Fruit fly (Drosophila melanogaster) whole organism, prepupa: ENCODE measurements around the gene Mur89F.

ENCODE experiments used
- Blimp-1 ChIP-seq: fragments of 200-800 bp; sonication (Bioruptor generic); optimal IDR thresholded peaks from 3 replicates; lab custom pipeline; 2017; ENCODE audit warnings: missing biosample characterization, missing genetic modification characterization, mild to moderate bottlenecking, moderate library complexity, missing genetic modification reagents
- CG10669 ChIP-seq: fragments of 200-800 bp; sonication (Bioruptor generic); optimal IDR thresholded peaks from 3 replicates; lab custom pipeline; 2018; ENCODE audit warnings: missing biosample characterization, mild to moderate bottlenecking, missing genetic modification characterization, moderate library complexity
- CG11294 ChIP-seq: fragments of 200-800 bp; sonication (Bioruptor generic); IDR thresholded peaks from 2 replicates; pipeline ENCODE4 v1.3.6; 2022; ENCODE audit warnings: missing biosample characterization, missing genetic modification characterization
- CG11762 ChIP-seq: fragments of 200-800 bp; sonication (Bioruptor generic); optimal IDR thresholded peaks from 3 replicates; lab custom pipeline; 2016; ENCODE audit warnings: missing biosample characterization, missing genetic modification characterization; ENCODE audit not compliant: insufficient read depth
- CG11902 ChIP-seq: fragments of 200-800 bp; sonication (Bioruptor generic); optimal IDR thresholded peaks from 3 replicates; lab custom pipeline; 2016; ENCODE audit warnings: missing biosample characterization, missing genetic modification characterization
- CG15336 ChIP-seq: fragments of 200-800 bp; sonication (Bioruptor generic); IDR thresholded peaks from 2 replicates; pipeline ENCODE4 v1.3.6; 2022; ENCODE audit warnings: missing biosample characterization, missing genetic modification characterization
- CG1621 ChIP-seq: fragments of 200-800 bp; sonication (Bioruptor generic); optimal IDR thresholded peaks from 3 replicates; lab custom pipeline; 2018; ENCODE audit warnings: missing biosample characterization, mild to moderate bottlenecking, missing genetic modification characterization
- CG16779 ChIP-seq: fragments of 200-800 bp; sonication (Bioruptor generic); optimal IDR thresholded peaks from 3 replicates; lab custom pipeline; 2017; ENCODE audit warnings: missing biosample characterization, mild to moderate bottlenecking, missing genetic modification characterization
- CG3032 ChIP-seq: fragments of 200-800 bp; optimal IDR thresholded peaks from 2 replicates; lab custom pipeline; 2019; ENCODE audit warnings: missing biosample characterization, mild to moderate bottlenecking, missing genetic modification characterization, moderate library complexity
- CG31627 ChIP-seq: fragments of 200-800 bp; sonication (Bioruptor generic); optimal IDR thresholded peaks from 3 replicates; lab custom pipeline; 2016; ENCODE audit warnings: missing biosample characterization, missing genetic modification characterization
- CG34406 ChIP-seq: fragments of 200-800 bp; sonication (Bioruptor generic); optimal IDR thresholded peaks from 3 replicates; lab custom pipeline; 2016; ENCODE audit warnings: missing biosample characterization, missing genetic modification characterization
- CG3919 ChIP-seq: fragments of 200-800 bp; sonication (Bioruptor generic); optimal IDR thresholded peaks from 3 replicates; lab custom pipeline; 2016; ENCODE audit warnings: missing biosample characterization, missing genetic modification characterization
- CG4318 ChIP-seq: fragments of 200-800 bp; sonication (Bioruptor generic); optimal IDR thresholded peaks from 3 replicates; lab custom pipeline; 2017; ENCODE audit warnings: missing biosample characterization, mild to moderate bottlenecking, missing genetic modification characterization
- CG6163 ChIP-seq: fragments of 200-800 bp; sonication (Bioruptor generic); IDR thresholded peaks from 3 replicates; pipeline ENCODE4 v1.3.6; 2022; ENCODE audit warnings: missing biosample characterization, missing genetic modification characterization
- CG6276 ChIP-seq: fragments of 200-800 bp; sonication (Bioruptor generic); optimal IDR thresholded peaks from 2 replicates; lab custom pipeline; 2017; ENCODE audit warnings: missing biosample characterization, mild to moderate bottlenecking, missing genetic modification characterization
- CG6792 ChIP-seq: fragments of 200-800 bp; sonication (Bioruptor generic); optimal IDR thresholded peaks from 3 replicates; lab custom pipeline; 2016; ENCODE audit warnings: missing biosample characterization, missing genetic modification characterization
- CG6808 ChIP-seq: fragments of 200-800 bp; sonication (Bioruptor generic); optimal IDR thresholded peaks from 3 replicates; lab custom pipeline; 2017; ENCODE audit warnings: missing biosample characterization, missing genetic modification characterization, mild to moderate bottlenecking, moderate library complexity, missing genetic modification reagents
- CG6854 ChIP-seq: fragments of 200-800 bp; sonication (Bioruptor generic); optimal IDR thresholded peaks from 2 replicates; lab custom pipeline; 2017; ENCODE audit warnings: missing biosample characterization, mild to moderate bottlenecking, missing genetic modification characterization
- CG7368 ChIP-seq: fragments of 200-800 bp; sonication (Bioruptor generic); optimal IDR thresholded peaks from 3 replicates; lab custom pipeline; 2016; ENCODE audit warnings: missing biosample characterization, missing genetic modification characterization
- CG8119 ChIP-seq: fragments of 200-800 bp; sonication (Bioruptor generic); IDR thresholded peaks from 3 replicates; pipeline ENCODE4 v1.3.6; 2022; ENCODE audit warnings: missing biosample characterization, missing genetic modification characterization
- CG8632 ChIP-seq: fragments of 200-800 bp; sonication (Bioruptor generic); optimal IDR thresholded peaks from 3 replicates; lab custom pipeline; 2016; ENCODE audit warnings: missing biosample characterization, missing genetic modification characterization
- CG9139 ChIP-seq: fragments of 200-800 bp; sonication (Bioruptor generic); optimal IDR thresholded peaks from 3 replicates; lab custom pipeline; 2017; ENCODE audit warnings: missing biosample characterization, mild to moderate bottlenecking, missing genetic modification characterization
- Eip78C ChIP-seq: fragments of 200-800 bp; sonication (Bioruptor generic); peaks from one replicate; lab custom pipeline; 2016; ENCODE audit warnings: missing biosample characterization, missing genetic modification characterization
- Eip93F ChIP-seq: fragments of 200-800 bp; sonication (Bioruptor generic); optimal IDR thresholded peaks from 2 replicates; lab custom pipeline; 2016; ENCODE audit warnings: missing biosample characterization, mild to moderate bottlenecking, missing genetic modification characterization
- Ets21C ChIP-seq: fragments of 200-800 bp; sonication (Bioruptor generic); optimal IDR thresholded peaks from 3 replicates; lab custom pipeline; 2016; ENCODE audit warnings: missing biosample characterization, missing genetic modification characterization
- Ets96B ChIP-seq: fragments of 200-800 bp; optimal IDR thresholded peaks from 2 replicates; lab custom pipeline; 2019; ENCODE audit warnings: missing biosample characterization, mild to moderate bottlenecking, missing genetic modification characterization, moderate library complexity
- Gug ChIP-seq: fragments of 200-800 bp; sonication (Bioruptor generic); IDR thresholded peaks from 2 replicates; pipeline ENCODE4 v1.3.6; 2022; ENCODE audit warnings: missing biosample characterization, missing genetic modification characterization
- Hr38 ChIP-seq: sonication (Bioruptor generic); optimal IDR thresholded peaks from 2 replicates; lab custom pipeline; 2016; ENCODE audit warnings: missing biosample characterization, missing genetic modification characterization
- Hr4 ChIP-seq: fragments of 200-800 bp; sonication (Bioruptor generic); optimal IDR thresholded peaks from 3 replicates; lab custom pipeline; 2016; ENCODE audit warnings: missing biosample characterization, missing genetic modification characterization
- Lpt ChIP-seq: fragments of 200-800 bp; sonication (Bioruptor generic); optimal IDR thresholded peaks from 3 replicates; lab custom pipeline; 2016; ENCODE audit warnings: missing biosample characterization, missing genetic modification characterization
- Met ChIP-seq: fragments of 200-800 bp; sonication (Bioruptor generic); optimal IDR thresholded peaks from 3 replicates; lab custom pipeline; 2016; ENCODE audit warnings: missing biosample characterization, missing genetic modification characterization
- Smox ChIP-seq: fragments of 200-800 bp; sonication (Bioruptor generic); optimal IDR thresholded peaks from 3 replicates; lab custom pipeline; 2016; ENCODE audit warnings: missing biosample characterization, missing genetic modification characterization
- Sox102F ChIP-seq: fragments of 200-800 bp; sonication (Bioruptor generic); optimal IDR thresholded peaks from 2 replicates; lab custom pipeline; 2016; ENCODE audit warnings: missing biosample characterization, mild to moderate bottlenecking, missing genetic modification characterization
- Sox14 ChIP-seq: fragments of 200-800 bp; sonication (Bioruptor generic); optimal IDR thresholded peaks from 3 replicates; lab custom pipeline; 2016; ENCODE audit warnings: missing biosample characterization, missing genetic modification characterization
- Sox15 ChIP-seq: fragments of 200-800 bp; sonication (Bioruptor generic); optimal IDR thresholded peaks from 3 replicates; lab custom pipeline; 2016; ENCODE audit warnings: missing biosample characterization, missing genetic modification characterization
- achi ChIP-seq: fragments of 200-800 bp; sonication (Bioruptor generic); optimal IDR thresholded peaks from 3 replicates; lab custom pipeline; 2016; ENCODE audit warnings: missing biosample characterization, missing genetic modification characterization
- acj6 ChIP-seq: fragments of 200-800 bp; sonication (Bioruptor generic); optimal IDR thresholded peaks from 3 replicates; lab custom pipeline; 2016; ENCODE audit warnings: missing biosample characterization, missing genetic modification characterization
- dac ChIP-seq: fragments of 200-800 bp; sonication (Bioruptor generic); optimal IDR thresholded peaks from 2 replicates; lab custom pipeline; 2017; ENCODE audit warnings: missing biosample characterization, mild to moderate bottlenecking, missing genetic modification characterization
- dsx ChIP-seq: fragments of 200-800 bp; optimal IDR thresholded peaks from 3 replicates; lab custom pipeline; 2019; ENCODE audit warnings: missing biosample characterization, mild to moderate bottlenecking, missing genetic modification characterization, moderate library complexity; ENCODE audit not compliant: poor library complexity, severe bottlenecking
- esn ChIP-seq: fragments of 200-800 bp; sonication (Bioruptor generic); optimal IDR thresholded peaks from 2 replicates; lab custom pipeline; 2016; ENCODE audit warnings: missing biosample characterization, mild to moderate bottlenecking, missing genetic modification characterization, moderate library complexity
- fd59A ChIP-seq: fragments of 200-800 bp; sonication (Bioruptor generic); optimal IDR thresholded peaks from 2 replicates; lab custom pipeline; 2017; ENCODE audit warnings: missing biosample characterization, mild to moderate bottlenecking, missing genetic modification characterization, missing genetic modification reagents
- fd85E ChIP-seq: fragments of 200-800 bp; sonication (Bioruptor generic); optimal IDR thresholded peaks from 3 replicates; lab custom pipeline; 2016; ENCODE audit warnings: missing biosample characterization, missing genetic modification characterization
- fkh ChIP-seq: fragments of 200-800 bp; sonication (Bioruptor generic); optimal IDR thresholded peaks from 3 replicates; lab custom pipeline; 2017; ENCODE audit warnings: missing biosample characterization, mild to moderate bottlenecking, missing genetic modification characterization, moderate library complexity
- lz ChIP-seq: fragments of 200-800 bp; sonication (Bioruptor generic); optimal IDR thresholded peaks from 3 replicates; lab custom pipeline; 2016; ENCODE audit warnings: missing biosample characterization, missing genetic modification characterization
- net ChIP-seq: fragments of 200-800 bp; sonication (Bioruptor generic); optimal IDR thresholded peaks from 3 replicates; lab custom pipeline; 2016; ENCODE audit warnings: missing biosample characterization, missing genetic modification characterization
- pdm3 ChIP-seq: fragments of 200-800 bp; sonication (Bioruptor generic); optimal IDR thresholded peaks from 3 replicates; lab custom pipeline; 2016; ENCODE audit warnings: missing biosample characterization, missing genetic modification characterization
- salr ChIP-seq, 2 experiments: fragments of 200-800 bp; sonication (Bioruptor generic); optimal IDR thresholded peaks; 3 replicates each; lab custom pipeline; 2016 to 2018; ENCODE audit warnings: missing biosample characterization in 2 of 2, missing genetic modification characterization in 2 of 2, mild to moderate bottlenecking in 1 of 2
- ss ChIP-seq, 2 experiments: fragments of 200-800 bp; sonication (Bioruptor generic); optimal IDR thresholded peaks; 2 replicates in 1 of 2; 3 replicates in 1 of 2; lab custom pipeline; 2017 to 2018; ENCODE audit warnings: mild to moderate bottlenecking in 2 of 2, missing biosample characterization in 2 of 2, missing genetic modification characterization in 2 of 2, moderate library complexity in 1 of 2
- svp ChIP-seq: fragments of 200-800 bp; sonication (Bioruptor generic); peaks from one replicate; lab custom pipeline; 2016; ENCODE audit warnings: missing biosample characterization, missing genetic modification characterization
- topi ChIP-seq: fragments of 200-800 bp; sonication (Bioruptor generic); optimal IDR thresholded peaks from 3 replicates; lab custom pipeline; 2016; ENCODE audit warnings: missing biosample characterization, missing genetic modification characterization
- vri ChIP-seq: fragments of 200-800 bp; sonication (Bioruptor generic); optimal IDR thresholded peaks from 3 replicates; lab custom pipeline; 2016; ENCODE audit warnings: missing biosample characterization, mild to moderate bottlenecking, missing genetic modification characterization

The Mur89F gene

DNA sequence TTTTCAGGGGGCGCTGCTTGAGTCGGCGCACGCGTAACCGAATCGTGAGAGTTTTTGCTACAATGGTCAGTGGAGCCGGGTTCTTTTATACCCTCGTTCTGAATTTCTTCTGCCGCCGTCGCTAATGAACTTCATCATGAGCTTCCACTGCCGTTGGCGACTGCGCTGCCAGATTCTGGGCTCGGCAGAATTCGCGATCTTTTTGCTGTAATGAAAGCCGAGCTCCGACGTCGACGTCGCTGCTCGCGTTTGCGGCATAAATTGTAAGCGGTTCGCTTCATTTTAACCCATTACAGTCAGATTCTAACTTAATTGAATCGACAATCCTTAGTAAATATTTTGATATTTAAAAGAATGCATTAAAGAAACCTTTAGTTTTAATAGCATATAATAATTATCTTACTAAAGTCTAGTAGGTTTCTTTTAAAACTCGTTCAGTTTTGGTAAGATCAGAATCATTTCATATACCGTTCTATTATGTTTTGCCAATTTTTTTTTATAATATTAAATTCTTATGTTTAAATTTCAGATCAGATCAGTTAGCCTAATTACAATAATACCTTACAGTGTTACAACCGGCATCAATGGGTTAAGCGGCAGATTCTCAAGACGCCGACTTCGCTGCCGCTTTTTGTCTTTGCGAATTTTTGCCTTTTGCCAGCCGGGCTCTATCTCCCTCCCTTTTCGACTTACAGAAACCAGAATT is at the start of gene Mur89F:
Gene Mur89F (minus strand): TSS at position 51 of the 706 bp plus-strand sequence.
- no peak for TF ChIP-seq Gug
- TF ChIP-seq Lpt: no peak
- peak; percentile 55 for TF ChIP-seq Sox14 (GFP tag; lab: Kevin White, UChicago)
- TF ChIP-seq CG16779: no peak
- peak; percentile 48 for TF ChIP-seq Sox15 (GFP tag; lab: Kevin White, UChicago)
- no peak for TF ChIP-seq Eip93F (GFP tag; lab: Kevin White, UChicago)
- TF ChIP-seq CG6854: no peak
- peak; percentile 44 for TF ChIP-seq pdm3
- peak; percentile 89 for TF ChIP-seq Eip78C (GFP tag; lab: Kevin White, UChicago)
- peak; percentile 70 for TF ChIP-seq CG34406 (GFP tag; lab: Kevin White, UChicago)
- no peak for TF ChIP-seq Hr4 (GFP tag; lab: Kevin White, UChicago)
- peak; percentile 55 for TF ChIP-seq CG31627 (GFP tag; lab: Kevin White, UChicago)
- TF ChIP-seq CG11762 (GFP tag; lab: Kevin White, UChicago): peak; percentile 5
- peak; percentile 51 to 63 for TF ChIP-seq ss (GFP tag; optimal IDR thresholded peaks at IDR 0.05; lab: Kevin White, UChicago)
- no peak for TF ChIP-seq fkh (GFP tag; lab: Kevin White, UChicago)
- peak; percentile 21 for TF ChIP-seq CG11902
- peak; percentile 60 for TF ChIP-seq Blimp-1
- TF ChIP-seq net: peak; percentile 36
- no peak for TF ChIP-seq CG1621 (tag; lab: Kevin White, UChicago)
- TF ChIP-seq Met (GFP tag; lab: Kevin White, UChicago): peak; percentile 74
- TF ChIP-seq CG8119 (GFP tag; lab: Robert Waterston, UW): peak; percentile 27; the same call in 1 of the 3 replicates
- TF ChIP-seq CG8632 (GFP tag; lab: Kevin White, UChicago): peak; percentile 73
- TF ChIP-seq dac: no peak
- TF ChIP-seq Sox102F: peak; percentile 34
- peak; percentile 60 for TF ChIP-seq CG3032
- peak; percentile 87 for TF ChIP-seq svp (GFP tag; lab: Kevin White, UChicago)
- TF ChIP-seq CG15336 (GFP tag; lab: Robert Waterston, UW): 0 out of 2 replicates have a peak, but pooled peaks have one; percentile 27
- peak; percentile 56 for TF ChIP-seq dsx (GFP tag; lab: Kevin White, UChicago)
- peak; percentile 17 for TF ChIP-seq fd59A
- TF ChIP-seq acj6: peak; percentile 69
- TF ChIP-seq CG6276 (GFP tag; lab: Kevin White, UChicago): no peak
- peak; percentile 57 for TF ChIP-seq CG6808
- TF ChIP-seq achi (GFP tag; lab: Kevin White, UChicago): peak; percentile 54
- peak; percentile 77 for TF ChIP-seq topi (GFP tag; lab: Kevin White, UChicago)
- TF ChIP-seq esn (GFP tag; lab: Kevin White, UChicago): peak; percentile 83
- peak; percentile 42 for TF ChIP-seq CG6792 (GFP tag; lab: Kevin White, UChicago)
- TF ChIP-seq Ets96B (tag; lab: Kevin White, UChicago): peak; percentile 55
- peak; percentile 23 for TF ChIP-seq Ets21C
- peak; percentile 50 for TF ChIP-seq CG10669 (GFP tag; lab: Kevin White, UChicago)
- no peak for TF ChIP-seq CG11294
- no peak for TF ChIP-seq vri
- TF ChIP-seq fd85E (GFP tag; lab: Kevin White, UChicago): no peak
- no peak for TF ChIP-seq CG9139 (GFP tag; lab: Kevin White, UChicago)
- no peak for TF ChIP-seq Hr38
- peak; percentile 63 for TF ChIP-seq CG3919 (GFP tag; lab: Kevin White, UChicago)
- peak; percentile 0 for TF ChIP-seq CG7368
- TF ChIP-seq CG4318 (GFP tag; lab: Kevin White, UChicago): no peak
- TF ChIP-seq salr (GFP tag; optimal IDR thresholded peaks at IDR 0.05; lab: Kevin White, UChicago): peak in 1 of 2 experiments; percentile 51
- no peak for TF ChIP-seq CG6163 (GFP tag; lab: Robert Waterston, UW)
- peak; percentile 73 for TF ChIP-seq Smox (GFP tag; lab: Kevin White, UChicago)
- peak; percentile 55 for TF ChIP-seq lz (GFP tag; lab: Kevin White, UChicago)
